Fruit fly (Drosophila melanogaster) whole organism, adult: ENCODE results near the gene mats.

Experiments used
- CG11617 ChIP-seq: fragments of 200-800 bp; sonication (Bioruptor generic); optimal IDR thresholded peaks from 2 replicates; lab custom pipeline; 2017; ENCODE audit warnings: mild to moderate bottlenecking, missing biosample characterization, missing genetic modification reagents, missing genetic modification characterization
- CG12768 ChIP-seq: fragments of 200-800 bp; sonication (Bioruptor generic); optimal IDR thresholded peaks from 2 replicates; lab custom pipeline; 2017; ENCODE audit warnings: missing biosample characterization, missing genetic modification characterization, mild to moderate bottlenecking, moderate library complexity, missing genetic modification reagents
- CG14711 ChIP-seq: fragments of 200-800 bp; sonication (Bioruptor generic); optimal IDR thresholded peaks from 2 replicates; lab custom pipeline; 2018; ENCODE audit warnings: missing biosample characterization, mild to moderate bottlenecking, missing genetic modification characterization, moderate library complexity
- CG7045 ChIP-seq: fragments of 200-800 bp; sonication (Bioruptor generic); optimal IDR thresholded peaks from 2 replicates; lab custom pipeline; 2017; ENCODE audit warnings: missing biosample characterization, mild to moderate bottlenecking, missing genetic modification characterization
- Crg-1 ChIP-seq: fragments of 200-800 bp; sonication (Bioruptor generic); optimal IDR thresholded peaks from 2 replicates; lab custom pipeline; 2016; ENCODE audit warnings: missing biosample characterization, missing genetic modification characterization
- Mnt ChIP-seq: fragments of 200-800 bp; sonication (Bioruptor generic); optimal IDR thresholded peaks from 2 replicates; lab custom pipeline; 2016; ENCODE audit warnings: missing biosample characterization, mild to moderate bottlenecking, missing genetic modification characterization
- cic ChIP-seq: fragments of 200-800 bp; sonication (Bioruptor generic); optimal IDR thresholded peaks from 2 replicates; lab custom pipeline; 2017; ENCODE audit warnings: missing biosample characterization, mild to moderate bottlenecking, missing genetic modification characterization, moderate library complexity
- kay ChIP-seq: fragments of 200-800 bp; sonication (Bioruptor generic); peaks from one replicate; lab custom pipeline; 2016; ENCODE audit warnings: missing biosample characterization, missing genetic modification characterization, borderline replicate concordance
- ovo ChIP-seq: fragments of 200-800 bp; sonication (Bioruptor generic); optimal IDR thresholded peaks from 2 replicates; lab custom pipeline; 2016; ENCODE audit warnings: missing biosample characterization, missing genetic modification characterization
- pad ChIP-seq: fragments of 200-800 bp; sonication (Bioruptor generic); optimal IDR thresholded peaks from 3 replicates; lab custom pipeline; 2017; ENCODE audit warnings: missing biosample characterization, missing genetic modification characterization, mild to moderate bottlenecking, moderate library complexity, missing genetic modification reagents
- tj ChIP-seq: fragments of 200-800 bp; sonication (Bioruptor generic); optimal IDR thresholded peaks from 3 replicates; lab custom pipeline; 2017; ENCODE audit warnings: missing biosample characterization, mild to moderate bottlenecking, missing genetic modification characterization, moderate library complexity

DNA sequence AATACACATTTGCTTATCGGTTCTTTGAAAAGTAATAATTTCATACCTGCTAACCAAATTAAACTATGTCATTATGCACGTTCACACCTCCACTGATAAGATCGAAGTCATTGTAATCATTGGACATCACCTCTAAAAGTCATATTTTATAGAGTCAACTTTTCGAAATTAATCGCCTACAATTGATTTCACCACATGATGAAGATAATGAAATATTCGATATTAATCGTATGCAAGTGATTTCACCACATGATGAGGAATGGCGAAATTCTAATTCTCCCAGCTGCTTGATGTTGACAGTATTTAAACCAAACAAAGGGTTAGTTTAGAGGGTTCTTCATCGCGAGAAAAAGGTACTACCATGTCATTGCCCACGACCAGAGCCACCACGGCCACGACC is 45.3 kb upstream of the mats start, which contains the start of gene CG18596:
- TF ChIP-seq CG7045 (GFP tag; lab: Kevin White, UChicago) (no peak), Crg-1 (GFP tag; lab: Kevin White, UChicago) (no peak), kay (no peak), CG11617 (GFP tag; lab: Kevin White, UChicago) (no peak), ovo (GFP tag; lab: Kevin White, UChicago) (no peak), Mnt (GFP tag; lab: Kevin White, UChicago) (no peak), pad (GFP tag; lab: Kevin White, UChicago) (no peak), CG14711 (tag; lab: Kevin White, UChicago) (no peak), CG12768 (GFP tag; lab: Kevin White, UChicago) (no peak), tj (GFP tag; lab: Kevin White, UChicago) (no peak), cic (GFP tag; lab: Kevin White, UChicago) (no peak)
